Fruit fly (Drosophila melanogaster) whole organism, embryonic: ENCODE results near the gene Drsl4.

Experiments used
- Bdp1 ChIP-seq: fragments of 200-800 bp; sonication (Bioruptor generic); optimal IDR thresholded peaks from 3 replicates; lab custom pipeline; 2016; ENCODE audit warnings: missing biosample characterization, missing genetic modification characterization
- CG10321 ChIP-seq: fragments of 200-800 bp; sonication (Bioruptor generic); IDR thresholded peaks from 2 replicates; pipeline ENCODE4 v1.3.6; 2022; ENCODE audit warnings: missing biosample characterization, missing genetic modification characterization
- CG12744 ChIP-seq: fragments of 200-800 bp; sonication (Bioruptor generic); optimal IDR thresholded peaks from 2 replicates; lab custom pipeline; 2016; ENCODE audit warnings: missing biosample characterization, missing genetic modification characterization
- CG1603 ChIP-seq: fragments of 200-800 bp; sonication (Bioruptor generic); optimal IDR thresholded peaks from 2 replicates; lab custom pipeline; 2019; ENCODE audit warnings: missing biosample characterization, mild to moderate bottlenecking, missing genetic modification characterization, moderate library complexity
- CG17568 ChIP-seq: fragments of 200-800 bp; sonication (Bioruptor generic); optimal IDR thresholded peaks from 2 replicates; lab custom pipeline; 2018; ENCODE audit warnings: missing biosample characterization, mild to moderate bottlenecking, missing genetic modification characterization, moderate library complexity
- CG17829 ChIP-seq: fragments of 200-800 bp; optimal IDR thresholded peaks from 2 replicates; lab custom pipeline; 2019; ENCODE audit warnings: missing biosample characterization, mild to moderate bottlenecking, missing genetic modification characterization, moderate library complexity
- CG1832 ChIP-seq: fragments of 200-800 bp; sonication (Bioruptor generic); optimal IDR thresholded peaks from 2 replicates; lab custom pipeline; 2017; ENCODE audit warnings: missing biosample characterization, mild to moderate bottlenecking, missing genetic modification characterization, inconsistent platforms
- CG2116 ChIP-seq: fragments of 200-800 bp; sonication (Bioruptor generic); optimal IDR thresholded peaks from 3 replicates; lab custom pipeline; 2018; ENCODE audit warnings: missing biosample characterization, mild to moderate bottlenecking, missing genetic modification characterization
- CG2120 ChIP-seq: fragments of 200-800 bp; sonication (Bioruptor generic); optimal IDR thresholded peaks from 3 replicates; lab custom pipeline; 2016; ENCODE audit warnings: missing biosample characterization, missing genetic modification characterization
- CG32767 ChIP-seq: fragments of 200-800 bp; sonication (Bioruptor generic); IDR thresholded peaks from 2 replicates; pipeline ENCODE4 v1.3.6; 2022; ENCODE audit warnings: missing biosample characterization, missing genetic modification characterization
- CG32772 ChIP-seq: fragments of 200-800 bp; sonication (Bioruptor generic); IDR thresholded peaks from 2 replicates; pipeline ENCODE4 v1.3.6; 2022; ENCODE audit warnings: missing biosample characterization, missing genetic modification characterization
- CG3281 ChIP-seq: fragments of 200-800 bp; sonication (Bioruptor generic); optimal IDR thresholded peaks from 3 replicates; lab custom pipeline; 2017; ENCODE audit warnings: missing biosample characterization, mild to moderate bottlenecking, missing genetic modification characterization
- CG4854 ChIP-seq: fragments of 200-800 bp; sonication (Bioruptor generic); optimal IDR thresholded peaks from 2 replicates; lab custom pipeline; 2016; ENCODE audit warnings: missing biosample characterization, missing genetic modification characterization, inconsistent platforms
- CG9876 ChIP-seq: fragments of 200-800 bp; sonication (Bioruptor generic); optimal IDR thresholded peaks from 2 replicates; lab custom pipeline; 2016; ENCODE audit warnings: missing biosample characterization, missing genetic modification characterization
- CTCF ChIP-seq: fragments of 200-800 bp; sonication (Bioruptor generic); optimal IDR thresholded peaks from 2 replicates; lab custom pipeline; 2017; ENCODE audit warnings: missing biosample characterization, mild to moderate bottlenecking, missing genetic modification characterization, moderate library complexity
- Deaf1 ChIP-seq: fragments of 200-800 bp; optimal IDR thresholded peaks from 3 replicates; lab custom pipeline; 2019; ENCODE audit warnings: missing biosample characterization, mild to moderate bottlenecking, missing genetic modification characterization, moderate library complexity
- Dp ChIP-seq: fragments of 200-800 bp; sonication (Bioruptor generic); optimal IDR thresholded peaks from 2 replicates; lab custom pipeline; 2018; ENCODE audit warnings: missing biosample characterization, mild to moderate bottlenecking, missing genetic modification characterization, moderate library complexity
- HLH54F ChIP-seq: fragments of 200-800 bp; sonication (Bioruptor generic); optimal IDR thresholded peaks from 3 replicates; lab custom pipeline; 2016; ENCODE audit warnings: missing biosample characterization, missing genetic modification characterization
- HmgZ ChIP-seq: fragments of 200-800 bp; sonication (Bioruptor generic); optimal IDR thresholded peaks from 2 replicates; lab custom pipeline; 2018; ENCODE audit warnings: missing biosample characterization, mild to moderate bottlenecking, missing genetic modification characterization
- Hmr ChIP-seq: fragments of 200-800 bp; sonication (Bioruptor generic); optimal IDR thresholded peaks from 3 replicates; lab custom pipeline; 2017; ENCODE audit warnings: mild to moderate bottlenecking, missing biosample characterization, missing genetic modification reagents, missing genetic modification characterization
- Hr39 ChIP-seq: fragments of >200 bp; optimal IDR thresholded peaks from 2 replicates; lab custom pipeline; 2017
- MBD-R2 ChIP-seq: fragments of 200-800 bp; sonication (Bioruptor generic); IDR thresholded peaks from 2 replicates; pipeline ENCODE4 v1.3.6; 2022; ENCODE audit warnings: missing biosample characterization, missing genetic modification characterization
- Med ChIP-seq: fragments of 200-800 bp; sonication (Bioruptor generic); peaks from one replicate; lab custom pipeline; 2016; ENCODE audit warnings: missing biosample characterization, missing genetic modification characterization, mild to moderate bottlenecking, inconsistent platforms, moderate library complexity
- Mes4 ChIP-seq: fragments of 200-800 bp; sonication (Bioruptor generic); optimal IDR thresholded peaks from 2 replicates; lab custom pipeline; 2016; ENCODE audit warnings: missing biosample characterization, missing genetic modification characterization
- Oaz ChIP-seq: fragments of 200-800 bp; sonication (Bioruptor generic); IDR thresholded peaks from 2 replicates; pipeline ENCODE4 v1.3.6; 2022; ENCODE audit warnings: missing biosample characterization, missing genetic modification characterization
- Rfx ChIP-seq: fragments of 200-800 bp; sonication (Bioruptor generic); IDR thresholded peaks from 2 replicates; pipeline ENCODE4 v1.3.6; 2022; ENCODE audit warnings: missing biosample characterization, missing genetic modification characterization
- Scr ChIP-seq: fragments of 200-800 bp; sonication (Bioruptor generic); IDR thresholded peaks from 2 replicates; pipeline ENCODE4 v1.3.6; 2022; ENCODE audit warnings: missing biosample characterization, missing genetic modification characterization; ENCODE audit not compliant: partially characterized antibody
- Ssrp ChIP-seq: fragments of 200-800 bp; sonication (Bioruptor generic); optimal IDR thresholded peaks from 2 replicates; lab custom pipeline; 2018; ENCODE audit warnings: missing biosample characterization, mild to moderate bottlenecking, missing genetic modification characterization, moderate library complexity
- bbx ChIP-seq: fragments of 200-800 bp; sonication (Bioruptor generic); IDR thresholded peaks from 2 replicates; pipeline ENCODE4 v1.3.6; 2022; ENCODE audit warnings: missing biosample characterization, missing genetic modification characterization; ENCODE audit not compliant: partially characterized antibody
- bcd ChIP-seq: fragments of 200-800 bp; sonication (Bioruptor generic); optimal IDR thresholded peaks from 2 replicates; lab custom pipeline; 2017; ENCODE audit warnings: missing biosample characterization, mild to moderate bottlenecking, missing genetic modification characterization
- chinmo ChIP-seq: fragments of 200-800 bp; sonication (Bioruptor generic); IDR thresholded peaks from 4 replicates; pipeline ENCODE4 v1.3.6; 2022; ENCODE audit warnings: missing biosample characterization, missing genetic modification characterization; ENCODE audit not compliant: partially characterized antibody
- ci ChIP-seq: fragments of 200-800 bp; sonication (Bioruptor generic); IDR thresholded peaks from 3 replicates; pipeline ENCODE4 v1.3.6; 2022; ENCODE audit warnings: missing biosample characterization, missing genetic modification characterization
- cwo ChIP-seq: fragments of 200-800 bp; sonication (Bioruptor generic); optimal IDR thresholded peaks from 3 replicates; lab custom pipeline; 2017; ENCODE audit warnings: missing biosample characterization, missing genetic modification characterization, mild to moderate bottlenecking, moderate library complexity, missing genetic modification reagents
- fd102C ChIP-seq: fragments of 200-800 bp; sonication (Bioruptor generic); optimal IDR thresholded peaks from 2 replicates; lab custom pipeline; 2018; ENCODE audit warnings: missing biosample characterization, mild to moderate bottlenecking, missing genetic modification characterization, moderate library complexity
- gro ChIP-seq: fragments of 200-800 bp; sonication (Bioruptor generic); optimal IDR thresholded peaks from 2 replicates; lab custom pipeline; 2016; ENCODE audit warnings: missing biosample characterization, missing genetic modification characterization
- gt ChIP-seq: fragments of 200-800 bp; sonication (Bioruptor generic); IDR thresholded peaks from 2 replicates; pipeline ENCODE4 v1.3.6; 2022; ENCODE audit warnings: missing biosample characterization, missing genetic modification characterization
- kah ChIP-seq: fragments of 200-800 bp; sonication (Bioruptor generic); optimal IDR thresholded peaks from 2 replicates; lab custom pipeline; 2018; ENCODE audit warnings: missing biosample characterization, mild to moderate bottlenecking, missing genetic modification characterization
- ken ChIP-seq: fragments of 200-800 bp; sonication (Bioruptor generic); IDR thresholded peaks from 3 replicates; pipeline ENCODE4 v1.3.6; 2022; ENCODE audit warnings: missing biosample characterization, missing genetic modification characterization
- lmd ChIP-seq: fragments of 200-800 bp; sonication (Bioruptor generic); IDR thresholded peaks from 2 replicates; pipeline ENCODE4 v1.3.6; 2022; ENCODE audit warnings: missing biosample characterization, missing genetic modification characterization
- lov ChIP-seq, 2 experiments: fragments of 200-800 bp in 1 of 2; fragments of >200 bp in 1 of 2; sonication (Bioruptor generic) in 1 of 2; IDR thresholded peaks in 1 of 2; optimal IDR thresholded peaks in 1 of 2; 2 replicates in 1 of 2; 3 replicates in 1 of 2; pipeline versions ENCODE4 v1.3.6 to Lab custom; 2017 to 2022; ENCODE audit warnings: missing biosample characterization in 1 of 2, missing genetic modification characterization in 1 of 2
- pros ChIP-seq: fragments of 200-800 bp; sonication (Bioruptor generic); optimal IDR thresholded peaks from 3 replicates; lab custom pipeline; 2019; ENCODE audit warnings: missing biosample characterization, mild to moderate bottlenecking, missing genetic modification characterization, moderate library complexity
- sd ChIP-seq: fragments of 200-800 bp; sonication (Bioruptor generic); optimal IDR thresholded peaks from 3 replicates; lab custom pipeline; 2018; ENCODE audit warnings: missing biosample characterization, mild to moderate bottlenecking, missing genetic modification characterization, moderate library complexity
- sens-2 ChIP-seq: fragments of 200-800 bp; sonication (Bioruptor generic); IDR thresholded peaks from 2 replicates; pipeline ENCODE4 v1.3.6; 2022; ENCODE audit warnings: missing biosample characterization, missing genetic modification characterization
- sna ChIP-seq: fragments of 200-800 bp; sonication (Bioruptor generic); IDR thresholded peaks from 2 replicates; pipeline ENCODE4 v1.3.6; 2022; ENCODE audit warnings: missing biosample characterization, missing genetic modification characterization; ENCODE audit not compliant: partially characterized antibody
- so ChIP-seq: fragments of 200-800 bp; sonication (Bioruptor generic); IDR thresholded peaks from 3 replicates; pipeline ENCODE4 v1.3.6; 2022; ENCODE audit warnings: missing biosample characterization, missing genetic modification characterization
- tap ChIP-seq: fragments of 200-800 bp; optimal IDR thresholded peaks from 3 replicates; lab custom pipeline; 2019; ENCODE audit warnings: missing biosample characterization, mild to moderate bottlenecking, missing genetic modification characterization, moderate library complexity
- trem ChIP-seq: fragments of 200-800 bp; optimal IDR thresholded peaks from 3 replicates; lab custom pipeline; 2019; ENCODE audit warnings: missing biosample characterization, mild to moderate bottlenecking, missing genetic modification characterization, moderate library complexity
- ttk ChIP-seq: fragments of 200-800 bp; sonication (Bioruptor generic); IDR thresholded peaks from 2 replicates; pipeline ENCODE4 v2.1.2; 2022; ENCODE audit warnings: missing biosample characterization, missing genetic modification characterization
- wek ChIP-seq: fragments of 200-800 bp; sonication (Bioruptor generic); optimal IDR thresholded peaks from 3 replicates; lab custom pipeline; 2018; ENCODE audit warnings: missing biosample characterization, mild to moderate bottlenecking, missing genetic modification characterization, moderate library complexity

Gene Drsl4

DNA sequence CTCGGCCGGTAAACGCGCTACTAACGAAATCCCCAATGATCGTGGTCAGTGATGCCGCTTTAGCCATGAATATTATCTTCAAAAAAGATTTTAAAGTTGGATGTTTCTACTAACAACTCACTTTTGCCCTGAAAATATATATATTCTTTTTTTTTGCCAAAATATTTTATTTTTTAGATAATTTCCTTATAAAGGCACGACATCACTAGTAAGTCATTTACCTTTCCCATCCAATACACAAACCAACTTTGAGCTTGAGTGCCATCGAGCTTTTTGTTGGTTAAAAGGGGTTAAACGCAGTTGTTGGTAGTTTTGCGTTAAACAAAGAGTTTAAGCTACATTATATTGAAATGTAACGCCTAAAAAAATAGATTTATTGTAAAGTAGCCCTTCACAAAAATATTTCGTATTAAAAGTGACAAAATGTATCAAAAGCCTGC is 12.3 kb upstream of the Drsl4 start, which contains the start of gene CG14968 (continued):
- TF ChIP-seq Rfx (peak; percentile 99), so (GFP tag; lab: Robert Waterston, UW) (peak; percentile 97), CG10321 (GFP tag; lab: Robert Waterston, UW) (peak; percentile 81), ken (peak; percentile 94), sd (tag; lab: Kevin White, UChicago) (peak; percentile 76), gt (GFP tag; lab: Robert Waterston, UW) (peak; percentile 82), Oaz (peak; percentile 96), Bdp1 (peak; percentile 70), CG4854 (peak; percentile 90), Deaf1 (peak; percentile 74), Hr39 (lab: Kevin White, UChicago) (no peak), trem (peak; percentile 50), sens-2 (peak; percentile 94), cwo (GFP tag; lab: Kevin White, UChicago) (peak; percentile 92), CG32772 (peak; percentile 95)

DNA sequence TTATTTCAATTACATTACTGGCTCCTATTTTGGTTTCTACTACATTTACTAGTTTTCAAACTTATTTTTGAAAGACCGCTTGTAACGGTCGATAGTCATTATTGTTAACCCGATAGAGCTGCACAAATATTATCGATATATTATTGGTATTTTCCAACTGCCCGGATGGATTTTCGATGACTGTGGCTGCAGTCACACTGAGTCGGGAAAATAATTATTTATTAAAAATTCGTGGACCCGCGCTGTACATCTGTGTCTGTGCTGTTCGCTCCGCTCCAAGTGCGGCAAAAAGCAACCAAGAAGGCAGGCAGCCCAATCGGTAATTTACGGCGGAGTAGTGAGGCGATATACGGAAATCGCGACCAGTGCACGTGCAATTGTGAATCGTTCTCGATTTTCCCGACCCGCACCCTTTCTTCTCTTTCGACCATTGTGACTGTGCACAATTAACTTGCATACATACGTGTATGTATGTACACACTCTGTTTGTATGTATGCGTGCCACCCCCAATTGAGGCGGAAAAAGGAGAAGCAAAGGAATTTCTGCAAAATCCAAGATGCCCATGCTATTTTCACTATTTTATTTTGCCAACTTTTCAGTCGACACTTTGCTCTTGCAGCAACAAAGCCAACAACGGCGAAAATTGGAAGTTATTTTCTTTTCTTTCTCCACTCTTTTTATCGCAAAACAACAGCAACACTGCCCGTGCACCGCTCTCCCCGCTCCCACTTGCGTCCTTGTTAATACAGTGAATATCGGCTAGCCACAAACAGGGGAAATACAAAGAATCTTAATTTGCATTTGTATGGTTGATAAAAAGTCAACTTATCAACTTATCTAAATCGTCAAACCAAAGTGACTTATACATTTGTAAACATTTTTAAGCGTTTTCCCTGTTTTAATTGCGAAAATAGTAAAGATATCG is 11.6 kb upstream of the Drsl4 start, which contains the start of gene ZnT63C:
ZnT63C (plus strand) TSS at position 175 of the 926 bp plus-strand sequence.
- TF ChIP-seq CG1832 (no peak), CTCF (GFP tag; lab: Kevin White, UChicago) (peak; percentile 2), fd102C (no peak), Dp (peak; percentile 54), sna (GFP tag; lab: Robert Waterston, UW) (peak; percentile 62), Mes4 (no peak), CG32767 (GFP tag; lab: Robert Waterston, UW) (peak; percentile 40; the same call in 1 of the 2 replicates), tap (tag; lab: Kevin White, UChicago) (no peak), Ssrp (tag; lab: Kevin White, UChicago) (no peak), Med (GFP tag; lab: Kevin White, UChicago) (peak; percentile 79), CG17829 (tag; lab: Kevin White, UChicago) (no peak), CG1603 (tag; lab: Kevin White, UChicago) (peak; percentile 63), kah (GFP tag; lab: Kevin White, UChicago) (no peak), Rfx (no peak), Hmr (no peak), ttk (GFP tag; lab: Robert Waterston, UW) (peak; percentile 22; the same call in 1 of the 2 replicates), ci (peak; percentile 77; the same call in 2 of the 3 replicates), lmd (GFP tag; lab: Robert Waterston, UW) (no peak), wek (GFP tag; lab: Kevin White, UChicago) (peak; percentile 6), MBD-R2 (peak; percentile 32; the same call in 1 of the 2 replicates), Scr (GFP tag; lab: Robert Waterston, UW) (peak; percentile 79), lov (optimal IDR thresholded peaks at IDR 0.05; lab: Kevin White, UChicago) (no peak), lov (GFP tag; IDR thresholded peaks at IDR 0.05; lab: Robert Waterston, UW) (no peak), chinmo (GFP tag; lab: Robert Waterston, UW) (peak; percentile 89), CG2120 (GFP tag; lab: Kevin White, UChicago) (no peak), HmgZ (tag; lab: Kevin White, UChicago) (no peak), CG12744 (GFP tag; lab: Kevin White, UChicago) (no peak), CG3281 (GFP tag; lab: Kevin White, UChicago) (no peak), CG9876 (no peak), CG17568 (GFP tag; lab: Kevin White, UChicago) (no peak), CG2116 (GFP tag; lab: Kevin White, UChicago) (peak; percentile 90), pros (GFP tag; lab: Kevin White, UChicago) (peak; percentile 1), gro (no peak), bcd (GFP tag; lab: Kevin White, UChicago) (no peak), HLH54F (GFP tag; lab: Kevin White, UChicago) (no peak), bbx (GFP tag; lab: Robert Waterston, UW) (peak; percentile 93)
